Fruit fly (Drosophila melanogaster): ENCODE measurements around the gene CCT2.

The CCT2 gene

dm6 chrX:9134922-9135453 is 45.7 kb downstream of the CCT2 start, which contains the start of gene fend (continued):
- TF ChIP-seq Abd-B (GFP tag; optimal IDR thresholded peaks at IDR 0.05) (no peak), CG11085 (GFP tag; IDR thresholded peaks at IDR 0.05) (no peak), nom (GFP tag; optimal IDR thresholded peaks at IDR 0.05) (peak; percentile 27), CG17568 (GFP tag; optimal IDR thresholded peaks at IDR 0.05) (no peak), sd (tag; optimal IDR thresholded peaks at IDR 0.05) (no peak), CG3838 (GFP tag; optimal IDR thresholded peaks at IDR 0.05) (peak; percentile 83), lmd (GFP tag; IDR thresholded peaks at IDR 0.05) (peak; percentile 29; the same call in 1 of the 2 replicates), CG34422 (GFP tag; IDR thresholded peaks at IDR 0.05) (0 out of 3 replicates have a peak, but pooled peaks have one; percentile 40), CG8290 (GFP tag; optimal IDR thresholded peaks at IDR 0.05) (peak; percentile 11), CG8290 (tag; optimal IDR thresholded peaks at IDR 0.05) (no peak), CG30020 (tag; optimal IDR thresholded peaks at IDR 0.05) (peak; percentile 2), CG1792 (GFP tag; optimal IDR thresholded peaks at IDR 0.05) (no peak), prd (optimal IDR thresholded peaks at IDR 0.05) (no peak), prd (GFP tag; IDR thresholded peaks at IDR 0.05) (peak; percentile 27; the same call in 1 of the 3 replicates), sqz (GFP tag; optimal IDR thresholded peaks at IDR 0.05) (peak; percentile 32), ftz-f1 (GFP tag; optimal IDR thresholded peaks at IDR 0.05) (no peak), CG7839 (tag; optimal IDR thresholded peaks at IDR 0.05) (peak; percentile 60), CG2202 (tag; optimal IDR thresholded peaks at IDR 0.05) (no peak), BtbVII (GFP tag; optimal IDR thresholded peaks at IDR 0.05) (no peak), CG18764 (GFP tag; optimal IDR thresholded peaks at IDR 0.05) (no peak), ind (GFP tag; optimal IDR thresholded peaks at IDR 0.05) (peak; percentile 28), Pdp1 (GFP tag; optimal IDR thresholded peaks at IDR 0.05) (no peak), CG11560 (tag; IDR thresholded peaks at IDR 0.05) (no peak), Sin3A (optimal IDR thresholded peaks at IDR 0.05) (no peak), pan (optimal IDR thresholded peaks at IDR 0.05) (no peak), pan (GFP tag; optimal IDR thresholded peaks at IDR 0.05 in 1 of 2, IDR thresholded peaks at IDR 0.05 in 1 of 2) (no peak), Lim3 (GFP tag; IDR thresholded peaks at IDR 0.05) (no peak), odd (GFP tag; optimal IDR thresholded peaks at IDR 0.05) (peak; percentile 13), schlank (tag; optimal IDR thresholded peaks at IDR 0.05) (no peak), dpn (GFP tag; optimal IDR thresholded peaks at IDR 0.05) (peak in 1 of 2 experiments; percentile 22), en (GFP tag; optimal IDR thresholded peaks at IDR 0.05) (no peak), CG14965 (GFP tag; optimal IDR thresholded peaks at IDR 0.05; ENCODE audit: borderline replicate concordance) (no peak), CG33557 (GFP tag; optimal IDR thresholded peaks at IDR 0.05) (peak; percentile 47), CG13775 (GFP tag; optimal IDR thresholded peaks at IDR 0.05) (peak; percentile 24), Mrtf (GFP tag; IDR thresholded peaks at IDR 0.05) (no peak), CG17328 (GFP tag; IDR thresholded peaks at IDR 0.05) (no peak), CG10979 (tag; optimal IDR thresholded peaks at IDR 0.05) (peak; percentile 31), caup (GFP tag; optimal IDR thresholded peaks at IDR 0.05; ENCODE audit: severe bottlenecking) (peak; percentile 23), lola (GFP tag; optimal IDR thresholded peaks at IDR 0.05) (peak in 1 of 3 experiments; percentile 47), CG8944 (GFP tag; optimal IDR thresholded peaks at IDR 0.05) (no peak), run (tag; optimal IDR thresholded peaks at IDR 0.05) (no peak), CG17802 (tag; optimal IDR thresholded peaks at IDR 0.05) (no peak), CG10267 (tag; optimal IDR thresholded peaks at IDR 0.05) (peak; percentile 46), CG7963 (GFP tag; IDR thresholded peaks at IDR 0.05; ENCODE audit: partially characterized antibody) (no peak), hkb (optimal IDR thresholded peaks at IDR 0.05) (no peak), hkb (GFP tag; IDR thresholded peaks at IDR 0.05) (peak; percentile 10; the same call in 1 of the 2 replicates), yki (optimal IDR thresholded peaks at IDR 0.05) (no peak), CG34376 (GFP tag; optimal IDR thresholded peaks at IDR 0.05) (peak; percentile 37), MBD-R2 (GFP tag; IDR thresholded peaks at IDR 0.05) (no peak), CG2120 (GFP tag; optimal IDR thresholded peaks at IDR 0.05) (peak; percentile 31), dmrt99B (tag; optimal IDR thresholded peaks at IDR 0.05) (peak; percentile 53), HmgZ (tag; optimal IDR thresholded peaks at IDR 0.05) (peak; percentile 41)
